Fruit fly (Drosophila melanogaster) whole organism, embryonic: ENCODE measurements around the gene CG7896.

Experiments used
- Asciz ChIP-seq: fragments of 200-800 bp; sonication (Bioruptor generic); optimal IDR thresholded peaks from 2 replicates; lab custom pipeline; 2017; ENCODE audit warnings: missing biosample characterization, mild to moderate bottlenecking, missing genetic modification characterization, missing genetic modification reagents
- Awh ChIP-seq: fragments of 200-800 bp; sonication (Bioruptor generic); IDR thresholded peaks from 2 replicates; pipeline ENCODE4, ENCODE4 v1.3.6; 2022; ENCODE audit warnings: missing biosample characterization, missing genetic modification characterization
- Bteb2 ChIP-seq: fragments of 200-800 bp; sonication (Bioruptor generic); optimal IDR thresholded peaks from 2 replicates; lab custom pipeline; 2016; ENCODE audit warnings: missing biosample characterization, missing genetic modification characterization
- CG11247 ChIP-seq: fragments of 200-800 bp; sonication (Bioruptor generic); IDR thresholded peaks from 2 replicates; pipeline ENCODE4 v1.3.6; 2022; ENCODE audit warnings: missing biosample characterization, missing genetic modification characterization
- CG11695 ChIP-seq: fragments of 200-800 bp; sonication (Bioruptor generic); IDR thresholded peaks from 3 replicates; pipeline ENCODE4 v1.3.6; 2022; ENCODE audit warnings: missing biosample characterization, missing genetic modification characterization
- CG12236 ChIP-seq: fragments of 200-800 bp; sonication (Bioruptor generic); optimal IDR thresholded peaks from 2 replicates; lab custom pipeline; 2016; ENCODE audit warnings: missing biosample characterization, missing genetic modification characterization
- CG13296 ChIP-seq: fragments of 200-800 bp; sonication (Bioruptor generic); optimal IDR thresholded peaks from 3 replicates; lab custom pipeline; 2018; ENCODE audit warnings: missing biosample characterization, mild to moderate bottlenecking, missing genetic modification characterization
- CG14965 ChIP-seq: fragments of 200-800 bp; sonication (Bioruptor generic); optimal IDR thresholded peaks from 2 replicates; lab custom pipeline; 2016; ENCODE audit warnings: missing biosample characterization, missing genetic modification characterization, borderline replicate concordance
- CG15073 ChIP-seq: fragments of 200-800 bp; sonication (Bioruptor generic); optimal IDR thresholded peaks from 2 replicates; lab custom pipeline; 2016; ENCODE audit warnings: missing biosample characterization, missing genetic modification characterization
- CG2199 ChIP-seq: fragments of 200-800 bp; sonication (Bioruptor generic); IDR thresholded peaks from 3 replicates; pipeline ENCODE4 v1.3.6; 2022; ENCODE audit warnings: missing biosample characterization, missing genetic modification characterization
- CG2712 ChIP-seq: fragments of 200-800 bp; optimal IDR thresholded peaks from 3 replicates; lab custom pipeline; 2019; ENCODE audit warnings: missing biosample characterization, mild to moderate bottlenecking, missing genetic modification characterization, moderate library complexity
- CG2875 ChIP-seq: fragments of 200-800 bp; sonication (Bioruptor generic); optimal IDR thresholded peaks from 2 replicates; lab custom pipeline; 2017; ENCODE audit warnings: missing biosample characterization, mild to moderate bottlenecking, missing genetic modification characterization, missing genetic modification reagents
- CG31441 ChIP-seq: fragments of 200-800 bp; sonication (Bioruptor generic); IDR thresholded peaks from 2 replicates; pipeline ENCODE4 v1.3.6; 2022; ENCODE audit warnings: missing biosample characterization, missing genetic modification characterization
- CG3995 ChIP-seq: fragments of 200-800 bp; sonication (Bioruptor generic); optimal IDR thresholded peaks from 3 replicates; lab custom pipeline; 2016; ENCODE audit warnings: missing biosample characterization, missing genetic modification characterization
- CG5953 ChIP-seq: fragments of 200-800 bp; sonication (Bioruptor generic); IDR thresholded peaks from 2 replicates; pipeline ENCODE4 v1.3.6; 2022; ENCODE audit warnings: missing biosample characterization, missing genetic modification characterization
- CG6765 ChIP-seq: fragments of 200-800 bp; sonication (Bioruptor generic); optimal IDR thresholded peaks from 3 replicates; lab custom pipeline; 2017; ENCODE audit warnings: missing biosample characterization, mild to moderate bottlenecking, missing genetic modification characterization
- CG9876 ChIP-seq: fragments of 200-800 bp; sonication (Bioruptor generic); optimal IDR thresholded peaks from 2 replicates; lab custom pipeline; 2016; ENCODE audit warnings: missing biosample characterization, missing genetic modification characterization
- Doc2 ChIP-seq: fragments of 200-800 bp; sonication (Bioruptor generic); IDR thresholded peaks from 2 replicates; pipeline ENCODE4 v1.3.6; 2022; ENCODE audit warnings: missing biosample characterization, missing genetic modification characterization
- E2f1 ChIP-seq: fragments of 200-800 bp; sonication (Bioruptor generic); IDR thresholded peaks from 2 replicates; pipeline ENCODE4 v1.3.6; 2022; ENCODE audit warnings: missing biosample characterization, missing genetic modification characterization
- Hey ChIP-seq: fragments of 200-800 bp; sonication (Bioruptor generic); optimal IDR thresholded peaks from 3 replicates; lab custom pipeline; 2018; ENCODE audit warnings: missing biosample characterization, mild to moderate bottlenecking, missing genetic modification characterization
- Hmr ChIP-seq: fragments of 200-800 bp; sonication (Bioruptor generic); optimal IDR thresholded peaks from 3 replicates; lab custom pipeline; 2017; ENCODE audit warnings: mild to moderate bottlenecking, missing biosample characterization, missing genetic modification reagents, missing genetic modification characterization
- Hr39 ChIP-seq: fragments of >200 bp; optimal IDR thresholded peaks from 2 replicates; lab custom pipeline; 2017
- Lim3 ChIP-seq: fragments of 200-800 bp; sonication (Bioruptor generic); IDR thresholded peaks from 2 replicates; pipeline ENCODE4 v1.3.6; 2022; ENCODE audit warnings: missing biosample characterization, missing genetic modification characterization
- Oaz ChIP-seq: fragments of 200-800 bp; sonication (Bioruptor generic); IDR thresholded peaks from 2 replicates; pipeline ENCODE4 v1.3.6; 2022; ENCODE audit warnings: missing biosample characterization, missing genetic modification characterization
- Pdp1 ChIP-seq, 2 experiments: fragments of 200-800 bp; sonication (Bioruptor generic); optimal IDR thresholded peaks; 3 replicates each; lab custom pipeline; 2016; ENCODE audit warnings: missing biosample characterization in 2 of 2, missing genetic modification characterization in 2 of 2, mild to moderate bottlenecking in 1 of 2, moderate library complexity in 1 of 2
- Trl ChIP-seq, 3 experiments: fragments of >200 bp in 2 of 3; fragments of 200-800 bp in 1 of 3; sonication (Bioruptor generic) in 1 of 3; optimal IDR thresholded peaks; 2 replicates in 1 of 3; 3 replicates in 2 of 3; lab custom pipeline; 2016 to 2017; ENCODE audit warnings: missing biosample characterization in 1 of 3, missing genetic modification characterization in 1 of 3
- caup ChIP-seq: fragments of 200-800 bp; sonication (Bioruptor generic); optimal IDR thresholded peaks from 3 replicates; lab custom pipeline; 2017; ENCODE audit warnings: missing biosample characterization, mild to moderate bottlenecking, missing genetic modification characterization, moderate library complexity; ENCODE audit not compliant: severe bottlenecking
- ci ChIP-seq: fragments of 200-800 bp; sonication (Bioruptor generic); IDR thresholded peaks from 3 replicates; pipeline ENCODE4 v1.3.6; 2022; ENCODE audit warnings: missing biosample characterization, missing genetic modification characterization
- crc ChIP-seq: fragments of 200-800 bp; sonication (Bioruptor generic); optimal IDR thresholded peaks from 2 replicates; lab custom pipeline; 2016; ENCODE audit warnings: missing biosample characterization, missing genetic modification characterization
- crp ChIP-seq, 2 experiments: fragments of 200-800 bp; sonication (Bioruptor generic); optimal IDR thresholded peaks; 2 replicates in 1 of 2; 3 replicates in 1 of 2; lab custom pipeline; 2017; ENCODE audit warnings: missing biosample characterization in 2 of 2, missing genetic modification characterization in 2 of 2, mild to moderate bottlenecking in 1 of 2, moderate library complexity in 1 of 2
- dpn ChIP-seq, 2 experiments: fragments of 200-800 bp; sonication (Bioruptor generic); optimal IDR thresholded peaks; 3 replicates each; lab custom pipeline; 2016; ENCODE audit warnings: missing biosample characterization in 2 of 2, missing genetic modification characterization in 2 of 2
- gfzf ChIP-seq: fragments of 200-800 bp; sonication (Bioruptor generic); optimal IDR thresholded peaks from 2 replicates; lab custom pipeline; 2016; ENCODE audit warnings: missing biosample characterization, mild to moderate bottlenecking, missing genetic modification characterization, moderate library complexity
- insv ChIP-seq, 2 experiments: fragments of 200-800 bp; sonication (Bioruptor generic); optimal IDR thresholded peaks; 3 replicates each; lab custom pipeline; 2016 to 2018; ENCODE audit warnings: missing biosample characterization in 2 of 2, missing genetic modification characterization in 2 of 2
- ken ChIP-seq: fragments of 200-800 bp; sonication (Bioruptor generic); IDR thresholded peaks from 3 replicates; pipeline ENCODE4 v1.3.6; 2022; ENCODE audit warnings: missing biosample characterization, missing genetic modification characterization
- kni ChIP-seq: fragments of 200-800 bp; sonication (Bioruptor generic); optimal IDR thresholded peaks from 3 replicates; lab custom pipeline; 2017; ENCODE audit warnings: mild to moderate bottlenecking, missing biosample characterization, missing genetic modification reagents, missing genetic modification characterization
- lilli ChIP-seq: fragments of 200-800 bp; sonication (Bioruptor generic); optimal IDR thresholded peaks from 3 replicates; lab custom pipeline; 2016; ENCODE audit warnings: missing biosample characterization, missing genetic modification characterization
- lmd ChIP-seq: fragments of 200-800 bp; sonication (Bioruptor generic); IDR thresholded peaks from 2 replicates; pipeline ENCODE4 v1.3.6; 2022; ENCODE audit warnings: missing biosample characterization, missing genetic modification characterization
- mld ChIP-seq: fragments of 200-800 bp; sonication (Bioruptor generic); IDR thresholded peaks from 3 replicates; pipeline ENCODE4 v1.3.6; 2022; ENCODE audit warnings: missing biosample characterization, missing genetic modification characterization; ENCODE audit not compliant: partially characterized antibody
- nmo ChIP-seq: fragments of 200-800 bp; sonication (Bioruptor generic); optimal IDR thresholded peaks from 2 replicates; lab custom pipeline; 2018; ENCODE audit warnings: missing biosample characterization, mild to moderate bottlenecking, missing genetic modification characterization, moderate library complexity
- pros ChIP-seq: fragments of 200-800 bp; sonication (Bioruptor generic); optimal IDR thresholded peaks from 3 replicates; lab custom pipeline; 2019; ENCODE audit warnings: missing biosample characterization, mild to moderate bottlenecking, missing genetic modification characterization, moderate library complexity
- psq ChIP-seq: fragments of 200-800 bp; sonication (Bioruptor generic); optimal IDR thresholded peaks from 2 replicates; lab custom pipeline; 2017; ENCODE audit warnings: missing biosample characterization, missing genetic modification characterization
- pzg ChIP-seq: fragments of 200-800 bp; sonication (Bioruptor generic); optimal IDR thresholded peaks from 3 replicates; lab custom pipeline; 2018; ENCODE audit warnings: missing biosample characterization, mild to moderate bottlenecking, missing genetic modification characterization, moderate library complexity
- ro ChIP-seq: fragments of 200-800 bp; sonication (Bioruptor generic); IDR thresholded peaks from 2 replicates; pipeline ENCODE4 v1.3.6; 2022; ENCODE audit warnings: missing biosample characterization, missing genetic modification characterization
- slbo ChIP-seq: fragments of 200-800 bp; sonication (Bioruptor generic); IDR thresholded peaks from 2 replicates; pipeline ENCODE4 v1.3.6; 2022; ENCODE audit warnings: missing biosample characterization, missing genetic modification characterization
- stwl ChIP-seq: fragments of 200-800 bp; sonication (Bioruptor generic); optimal IDR thresholded peaks from 3 replicates; lab custom pipeline; 2018; ENCODE audit warnings: missing biosample characterization, mild to moderate bottlenecking, missing genetic modification characterization, moderate library complexity
- tll ChIP-seq, 2 experiments: fragments of 200-800 bp in 1 of 2; fragments of >200 bp in 1 of 2; sonication (Bioruptor generic) in 1 of 2; optimal IDR thresholded peaks; 2 replicates each; lab custom pipeline; 2017 to 2019; ENCODE audit warnings: missing biosample characterization in 2 of 2, missing genetic modification characterization in 2 of 2, mild to moderate bottlenecking in 1 of 2, moderate library complexity in 1 of 2
- vfl ChIP-seq: fragments of 200-800 bp; sonication (Bioruptor generic); optimal IDR thresholded peaks from 2 replicates; lab custom pipeline; 2016; ENCODE audit warnings: missing biosample characterization, missing genetic modification characterization
- zen2 ChIP-seq: fragments of 200-800 bp; sonication (Bioruptor generic); IDR thresholded peaks from 3 replicates; pipeline ENCODE4 v1.3.6; 2022; ENCODE audit warnings: missing biosample characterization, missing genetic modification characterization; ENCODE audit not compliant: partially characterized antibody

Gene CG7896

DNA sequence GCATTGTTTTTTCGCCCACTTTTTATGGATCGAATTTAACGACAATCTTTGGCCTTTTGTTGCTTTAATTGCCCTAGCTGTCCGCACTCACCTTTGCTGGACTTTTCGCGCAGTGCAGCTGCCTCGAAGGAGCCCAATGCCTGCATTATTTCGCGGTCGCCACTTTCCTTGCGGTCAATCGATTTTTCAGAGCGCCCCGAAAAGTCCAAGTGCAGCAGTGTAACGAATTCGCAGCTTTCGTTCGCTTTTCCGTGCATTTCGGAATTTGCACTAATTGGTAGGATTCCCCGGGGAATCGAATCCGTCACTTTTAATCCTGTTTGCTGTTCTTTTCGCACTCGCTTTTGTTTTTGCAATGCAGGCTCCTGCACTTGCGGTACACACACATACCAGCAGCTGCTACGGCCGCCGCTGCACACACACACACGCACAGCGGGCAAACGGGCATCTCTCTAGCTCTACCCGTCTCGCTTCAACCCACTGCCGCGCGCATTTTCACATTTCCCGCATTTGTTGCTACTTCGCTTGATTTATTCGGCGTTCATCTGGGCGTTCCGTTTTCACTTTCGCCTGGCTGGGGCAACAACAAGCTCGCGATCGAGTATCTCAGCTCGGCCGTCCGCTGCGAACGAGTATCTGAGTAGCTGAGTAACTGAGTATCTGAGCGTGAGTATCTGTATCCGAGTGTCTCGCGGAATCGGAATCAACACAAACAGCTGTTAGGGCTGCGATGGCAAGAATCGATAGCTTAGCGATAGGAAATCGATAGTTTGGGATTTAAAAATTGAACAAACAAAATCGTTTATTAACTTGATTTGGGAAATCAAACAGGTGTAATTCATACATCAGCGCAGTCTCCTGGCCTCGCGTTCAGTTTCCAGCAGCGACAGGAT is 38.6 kb downstream of the CG7896 start, which contains the start of gene Mgat2 (continued):
- no peak for TF ChIP-seq Lim3
- no peak for TF ChIP-seq Asciz
- peak in 1 of 2 experiments; percentile 45 for TF ChIP-seq tll (GFP tag; optimal IDR thresholded peaks at IDR 0.05; lab: Kevin White, UChicago)
- TF ChIP-seq ci (GFP tag; lab: Robert Waterston, UW), result peak; percentile 78
- TF ChIP-seq CG2712 (tag; lab: Kevin White, UChicago), result peak; percentile 61
- peak; percentile 90 for TF ChIP-seq zen2
- TF ChIP-seq ken (GFP tag; lab: Robert Waterston, UW), result no peak
- no peak for TF ChIP-seq insv (GFP tag; optimal IDR thresholded peaks at IDR 0.05; lab: Kevin White, UChicago)
- TF ChIP-seq Hr39, result no peak
- TF ChIP-seq CG9876 (GFP tag; lab: Kevin White, UChicago), result no peak
- TF ChIP-seq Hmr (GFP tag; lab: Kevin White, UChicago), result peak; percentile 31
- TF ChIP-seq slbo (GFP tag; lab: Robert Waterston, UW), result no peak
- peak in 1 of 2 experiments; percentile 18 for TF ChIP-seq Pdp1 (GFP tag; optimal IDR thresholded peaks at IDR 0.05; lab: Kevin White, UChicago)
- peak; percentile 74; the same call in 1 of the 3 replicates for TF ChIP-seq CG2199 (GFP tag; lab: Robert Waterston, UW)
- TF ChIP-seq ro (GFP tag; lab: Robert Waterston, UW), result no peak
- TF ChIP-seq caup (GFP tag; lab: Kevin White, UChicago), result no peak
- TF ChIP-seq lilli (GFP tag; lab: Kevin White, UChicago), result no peak
- TF ChIP-seq lmd (GFP tag; lab: Robert Waterston, UW), result no peak
- peak; percentile 41 for TF ChIP-seq CG13296 (GFP tag; lab: Kevin White, UChicago)
- TF ChIP-seq nmo (GFP tag; lab: Kevin White, UChicago), result no peak
- peak; percentile 14 for TF ChIP-seq CG12236 (GFP tag; lab: Kevin White, UChicago)
- peak; percentile 45 to 61 for TF ChIP-seq Trl (optimal IDR thresholded peaks at IDR 0.05; lab: Kevin White, UChicago)
- TF ChIP-seq Trl (GFP tag; optimal IDR thresholded peaks at IDR 0.05; lab: Kevin White, UChicago), result peak; percentile 30
- TF ChIP-seq crc (GFP tag; lab: Kevin White, UChicago), result no peak
- peak; percentile 49; the same call in 1 of the 2 replicates for TF ChIP-seq E2f1 (GFP tag; lab: Robert Waterston, UW)
- peak; percentile 90 for TF ChIP-seq kni (GFP tag; lab: Kevin White, UChicago)
- TF ChIP-seq CG6765 (GFP tag; lab: Kevin White, UChicago), result peak; percentile 28
- no peak for TF ChIP-seq Hey (tag; lab: Kevin White, UChicago)
- peak; percentile 30; the same call in 1 of the 3 replicates for TF ChIP-seq CG11695
- TF ChIP-seq Oaz (GFP tag; lab: Robert Waterston, UW), result no peak
- peak; percentile 62 for TF ChIP-seq pros
- peak; percentile 39 for TF ChIP-seq stwl (tag; lab: Kevin White, UChicago)
- TF ChIP-seq CG15073 (GFP tag; lab: Kevin White, UChicago), result no peak
- peak; percentile 24 for TF ChIP-seq pzg
- TF ChIP-seq CG31441 (GFP tag; lab: Robert Waterston, UW), result peak; percentile 48; the same call in 1 of the 2 replicates
- TF ChIP-seq Awh (GFP tag; lab: Robert Waterston, UW), result peak; percentile 67; the same call in 1 of the 2 replicates
- no peak for TF ChIP-seq CG11247 (GFP tag; lab: Robert Waterston, UW)
- TF ChIP-seq CG3995 (GFP tag; lab: Kevin White, UChicago), result peak; percentile 3
- peak; percentile 77; the same call in 2 of the 3 replicates for TF ChIP-seq mld (GFP tag; lab: Robert Waterston, UW)
- no peak for TF ChIP-seq Doc2 (GFP tag; lab: Robert Waterston, UW)
- TF ChIP-seq gfzf (GFP tag; lab: Kevin White, UChicago), result no peak
- no peak for TF ChIP-seq CG5953 (GFP tag; lab: Robert Waterston, UW)
- no peak for TF ChIP-seq dpn (GFP tag; optimal IDR thresholded peaks at IDR 0.05; lab: Kevin White, UChicago)
- TF ChIP-seq vfl (GFP tag; lab: Kevin White, UChicago), result no peak
- TF ChIP-seq CG2875 (GFP tag; lab: Kevin White, UChicago), result peak; percentile 14
- peak; percentile 15 for TF ChIP-seq CG14965 (GFP tag; lab: Kevin White, UChicago)
- TF ChIP-seq psq (GFP tag; lab: Kevin White, UChicago), result no peak
- no peak for TF ChIP-seq Bteb2 (GFP tag; lab: Kevin White, UChicago)
- peak; percentile 73 to 96 for TF ChIP-seq crp (GFP tag; optimal IDR thresholded peaks at IDR 0.05; lab: Kevin White, UChicago)
